Worm (Caenorhabditis elegans) whole organism, mixed stage, embryonic: ENCODE results near the gene srh-69.
"Not testable (repeated sequence)": the region's sequence is repeated elsewhere in the genome, so short reads cannot be mapped to it uniquely, and the experiment has no call there.

Experiments
- M03D4.4 ChIP-seq: sonication (generic microtip); optimal IDR thresholded peaks from 2 replicates; lab custom pipeline; 2017; ENCODE audit warnings: mild to moderate bottlenecking, missing genetic modification characterization, missing compliant biosample characterization
- bed-3 ChIP-seq: fragments of 200-800 bp; sonication (Bioruptor generic); optimal IDR thresholded peaks from 3 replicates; lab custom pipeline; 2018; ENCODE audit warnings: mild to moderate bottlenecking, missing genetic modification characterization, moderate library complexity, missing compliant biosample characterization
- blmp-1 ChIP-seq: fragments of 150-350 bp; optimal IDR thresholded peaks from 2 replicates; lab custom pipeline; 2014; ENCODE audit warnings: missing biosample characterization, missing genetic modification characterization
- ceh-39 ChIP-seq: fragments of 150-350 bp; optimal IDR thresholded peaks from 2 replicates; lab custom pipeline; 2014; ENCODE audit warnings: missing biosample characterization, missing genetic modification characterization
- ceh-43 ChIP-seq: fragments of 200-800 bp; sonication (Bioruptor generic); optimal IDR thresholded peaks from 2 replicates; lab custom pipeline; 2018; ENCODE audit warnings: mild to moderate bottlenecking, missing genetic modification characterization, moderate library complexity, missing compliant biosample characterization
- ceh-83 ChIP-seq: fragments of 200-800 bp; sonication (Bioruptor generic); optimal IDR thresholded peaks from 2 replicates; lab custom pipeline; 2018; ENCODE audit warnings: mild to moderate bottlenecking, missing genetic modification characterization, missing compliant biosample characterization
- ces-1 ChIP-seq: fragments of 150-350 bp; optimal IDR thresholded peaks from 2 replicates; lab custom pipeline; 2014; ENCODE audit warnings: missing biosample characterization, missing genetic modification reagents, missing genetic modification characterization
- cnd-1 ChIP-seq: fragments of 200-800 bp; sonication (Bioruptor generic); optimal IDR thresholded peaks from 2 replicates; lab custom pipeline; 2018; ENCODE audit warnings: mild to moderate bottlenecking, missing genetic modification characterization, missing compliant biosample characterization
- drap-1 ChIP-seq: fragments of 200-800 bp; sonication (Bioruptor generic); optimal IDR thresholded peaks from 3 replicates; lab custom pipeline; 2018; ENCODE audit warnings: mild to moderate bottlenecking, missing genetic modification characterization, missing compliant biosample characterization
- elt-1 ChIP-seq: sonication (generic microtip); optimal IDR thresholded peaks from 2 replicates; lab custom pipeline; 2017; ENCODE audit warnings: missing genetic modification characterization, mild to moderate bottlenecking, missing compliant biosample characterization, antibody characterized with exemption, moderate library complexity, borderline replicate concordance; ENCODE audit not compliant: insufficient read depth
- flh-1 ChIP-seq: fragments of 200-800 bp; sonication (Bioruptor generic); optimal IDR thresholded peaks from 2 replicates; lab custom pipeline; 2018; ENCODE audit warnings: mild to moderate bottlenecking, missing genetic modification characterization, moderate library complexity, missing compliant biosample characterization
- ham-2 ChIP-seq: fragments of 200-800 bp; sonication (Bioruptor generic); optimal IDR thresholded peaks from 2 replicates; lab custom pipeline; 2018; ENCODE audit warnings: mild to moderate bottlenecking, missing genetic modification characterization, missing compliant biosample characterization
- hlh-1 ChIP-seq: fragments of 150-350 bp; optimal IDR thresholded peaks from 2 replicates; lab custom pipeline; 2014; ENCODE audit warnings: missing biosample characterization, missing genetic modification reagents, missing genetic modification characterization
- lin-13 ChIP-seq: fragments of 150-350 bp; optimal IDR thresholded peaks from 2 replicates; lab custom pipeline; 2014; ENCODE audit warnings: missing biosample characterization, missing genetic modification characterization
- lin-32 ChIP-seq: fragments of 200-800 bp; sonication (Bioruptor generic); optimal IDR thresholded peaks from 2 replicates; lab custom pipeline; 2018; ENCODE audit warnings: mild to moderate bottlenecking, missing genetic modification characterization, missing compliant biosample characterization
- lsy-2 ChIP-seq: fragments of 150-350 bp; optimal IDR thresholded peaks from 2 replicates; lab custom pipeline; 2014; ENCODE audit warnings: missing biosample characterization, missing genetic modification characterization
- mab-5 ChIP-seq: fragments of 150-350 bp; optimal IDR thresholded peaks from 2 replicates; lab custom pipeline; 2014; ENCODE audit warnings: missing biosample characterization, missing genetic modification characterization
- mep-1 ChIP-seq: fragments of 150-350 bp; optimal IDR thresholded peaks from 2 replicates; lab custom pipeline; 2017; ENCODE audit warnings: missing biosample characterization, missing genetic modification reagents, missing genetic modification characterization, inconsistent platforms
- mls-2 ChIP-seq: sonication (generic microtip); optimal IDR thresholded peaks from 2 replicates; lab custom pipeline; 2016; ENCODE audit warnings: mild to moderate bottlenecking, missing genetic modification characterization, moderate library complexity, missing compliant biosample characterization
- nhr-12 ChIP-seq: fragments of 150-350 bp; optimal IDR thresholded peaks from 2 replicates; lab custom pipeline; 2014; ENCODE audit warnings: missing biosample characterization, missing genetic modification characterization
- nhr-2 ChIP-seq: fragments of 150-350 bp; optimal IDR thresholded peaks from 2 replicates; lab custom pipeline; 2014; ENCODE audit warnings: missing biosample characterization, missing genetic modification characterization
- nhr-237 ChIP-seq: fragments of 150-350 bp; optimal IDR thresholded peaks from 2 replicates; lab custom pipeline; 2014; ENCODE audit warnings: missing biosample characterization, missing genetic modification characterization
- nhr-28 ChIP-seq: fragments of 150-350 bp; optimal IDR thresholded peaks from 2 replicates; lab custom pipeline; 2014; ENCODE audit warnings: missing biosample characterization, missing genetic modification characterization
- nhr-76 ChIP-seq: sonication (generic microtip); optimal IDR thresholded peaks from 2 replicates; lab custom pipeline; 2017; ENCODE audit warnings: missing biosample characterization, missing genetic modification characterization
- pha-4 ChIP-seq: fragments of 150-350 bp; optimal IDR thresholded peaks from 2 replicates; lab custom pipeline; 2018; ENCODE audit warnings: missing biosample characterization, missing genetic modification reagents, missing genetic modification characterization
- snpc-4 ChIP-seq: fragments of 150-350 bp; optimal IDR thresholded peaks from 2 replicates; lab custom pipeline; 2014; ENCODE audit warnings: missing biosample characterization, missing genetic modification characterization
- sptf-1 ChIP-seq: sonication (generic microtip); optimal IDR thresholded peaks from 2 replicates; lab custom pipeline; 2017; ENCODE audit warnings: mild to moderate bottlenecking, missing genetic modification characterization, moderate library complexity, missing compliant biosample characterization
- tbx-8 ChIP-seq: fragments of 200-800 bp; sonication (Bioruptor generic); optimal IDR thresholded peaks from 2 replicates; lab custom pipeline; 2018; ENCODE audit warnings: mild to moderate bottlenecking, missing genetic modification characterization, moderate library complexity, missing compliant biosample characterization
- unc-120 ChIP-seq: sonication (generic microtip); optimal IDR thresholded peaks from 2 replicates; lab custom pipeline; 2017; ENCODE audit warnings: missing genetic modification characterization, missing compliant biosample characterization; ENCODE audit not compliant: poor library complexity, severe bottlenecking
- unc-39 ChIP-seq: fragments of 150-350 bp; optimal IDR thresholded peaks from 2 replicates; lab custom pipeline; 2014; ENCODE audit warnings: missing biosample characterization, missing genetic modification characterization
- zip-8 ChIP-seq: fragments of 150-350 bp; optimal IDR thresholded peaks from 2 replicates; lab custom pipeline; 2014; ENCODE audit warnings: missing biosample characterization, missing genetic modification characterization
- ztf-11 ChIP-seq: fragments of 150-350 bp; optimal IDR thresholded peaks from 2 replicates; lab custom pipeline; 2014; ENCODE audit warnings: missing biosample characterization, missing genetic modification characterization

srh-69 gene

DNA sequence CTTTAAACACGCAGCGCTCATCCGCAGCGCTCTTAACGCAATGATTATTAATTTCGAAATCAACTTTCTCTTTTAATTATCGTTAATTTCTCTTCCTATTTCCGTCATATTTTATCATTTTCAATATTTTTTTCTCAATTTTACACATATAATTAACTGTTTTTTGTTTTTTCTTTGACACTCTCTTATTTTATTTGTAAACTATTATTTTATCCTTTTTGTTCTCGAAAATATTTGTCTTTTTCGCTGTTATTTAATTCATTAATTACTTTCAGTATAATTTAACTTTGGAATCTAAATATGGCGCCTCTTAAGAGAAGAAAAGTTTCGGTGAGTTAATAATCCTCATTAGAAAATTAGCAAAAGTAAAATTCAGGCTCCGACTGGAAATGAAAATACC, 21.7 kb upstream of the srh-69 start, which contains the start of gene F49C5.3:
TSS of gene F49C5.3 (plus strand) at position 301 of the 400 bp plus-strand sequence.
- TF ChIP-seq sptf-1 (tag; lab: Kevin White, UChicago); lsy-2; cnd-1: not testable (repeated sequence)

- no peak for TF ChIP-seq unc-120
- TF ChIP-seq lin-13 = no peak
- no peak for TF ChIP-seq mls-2 (tag; lab: Kevin White, UChicago)
- TF ChIP-seq cnd-1 = no peak
- TF ChIP-seq M03D4.4 = no peak
- no peak for TF ChIP-seq blmp-1 (tag; lab: Kevin White, UChicago)
- TF ChIP-seq drap-1 (GFP tag; lab: Kevin White, UChicago) = no peak
- no peak for TF ChIP-seq elt-1 (tag; lab: Kevin White, UChicago)
- no peak for TF ChIP-seq nhr-237 (tag; lab: Kevin White, UChicago)
- TF ChIP-seq zip-8 = no peak
- no peak for TF ChIP-seq ceh-43 (GFP tag; lab: Kevin White, UChicago)
- TF ChIP-seq, all 35 proteins: peak for 0
Observed at ce11 chrII:12535297-12535803, 20.8 kb upstream of the srh-69 start, which contains the start of gene nimk-1. Gene nimk-1 (plus strand): TSS chrII:12535753.

- TF ChIP-seq hlh-1 (tag; lab: Kevin White, UChicago) (no peak), elt-1 (tag; lab: Kevin White, UChicago) (no peak), M03D4.4 (no peak), mep-1 (no peak), nhr-2 (tag; lab: Kevin White, UChicago) (no peak), ces-1 (GFP tag; lab: Kevin White, UChicago) (no peak), nhr-237 (tag; lab: Kevin White, UChicago) (no peak), unc-120 (no peak), lin-32 (GFP tag; lab: Kevin White, UChicago) (no peak), blmp-1 (tag; lab: Kevin White, UChicago) (no peak), bed-3 (no peak), drap-1 (GFP tag; lab: Kevin White, UChicago) (no peak), pha-4 (tag; lab: Kevin White, UChicago) (no peak), mab-5 (tag; lab: Kevin White, UChicago) (no peak), tbx-8 (no peak), nhr-76 (no peak), ztf-11 (no peak), lin-13 (no peak), unc-39 (no peak)
Observed at ce11 chrII:12530958-12531357, 16.4 kb upstream of the srh-69 start, which contains the start of gene srx-120. Gene srx-120 (plus strand): TSS chrII:12531258.

- no peak for TF ChIP-seq flh-1 (GFP tag; lab: Kevin White, UChicago)
- TF ChIP-seq nhr-12 (tag; lab: Kevin White, UChicago) = no peak
- no peak for TF ChIP-seq unc-39
- TF ChIP-seq M03D4.4 = no peak
- TF ChIP-seq lin-32 (GFP tag; lab: Kevin White, UChicago) = no peak
- TF ChIP-seq cnd-1 = no peak
- no peak for TF ChIP-seq lsy-2
- no peak for TF ChIP-seq ceh-83 (GFP tag; lab: Kevin White, UChicago)
- TF ChIP-seq pha-4 (tag; lab: Kevin White, UChicago) = no peak
- TF ChIP-seq blmp-1 (tag; lab: Kevin White, UChicago) = no peak
- TF ChIP-seq nhr-28 (tag; lab: Kevin White, UChicago) = no peak
- no peak for TF ChIP-seq ham-2 (GFP tag; lab: Kevin White, UChicago)
- no peak for TF ChIP-seq lin-13
- TF ChIP-seq bed-3 = no peak
- no peak for TF ChIP-seq sptf-1 (tag; lab: Kevin White, UChicago)
- no peak for TF ChIP-seq zip-8
- no peak for TF ChIP-seq mls-2 (tag; lab: Kevin White, UChicago)
- no peak for TF ChIP-seq tbx-8
- no peak for TF ChIP-seq snpc-4 (tag; lab: Kevin White, UChicago)
- no peak for TF ChIP-seq nhr-237 (tag; lab: Kevin White, UChicago)
Observed at ce11 chrII:12527947-12528346, 13.4 kb upstream of the srh-69 start, which contains the start of gene srx-119. Gene srx-119 (plus strand): TSS chrII:12528247.

DNA sequence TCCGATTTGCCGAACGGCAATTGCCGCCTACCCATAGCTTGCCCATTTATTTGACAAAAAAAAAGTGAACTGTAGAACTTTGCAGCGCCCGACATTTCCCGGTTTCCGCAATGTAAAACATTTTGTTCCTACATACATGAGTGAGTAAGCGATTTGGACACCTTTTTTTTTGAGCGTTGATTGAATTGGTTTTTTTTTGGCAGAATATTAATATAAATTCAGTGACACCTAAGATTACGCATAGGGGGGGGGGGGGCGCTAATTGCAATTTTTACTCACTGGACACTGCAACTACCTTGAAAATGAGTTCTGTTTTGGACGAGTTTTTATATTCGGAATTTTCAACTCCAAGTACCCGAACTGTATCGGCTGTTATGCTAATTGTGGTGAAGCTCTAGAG, 11.0 kb upstream of the srh-69 start, which contains the start of gene srx-118:
TSS of gene srx-118 (plus strand) at position 301 of the 400 bp plus-strand sequence.
- TF ChIP-seq nhr-2 (tag; lab: Kevin White, UChicago) (no peak), ceh-83 (GFP tag; lab: Kevin White, UChicago) (no peak), lsy-2 (no peak), hlh-1 (tag; lab: Kevin White, UChicago) (no peak), bed-3 (no peak), sptf-1 (tag; lab: Kevin White, UChicago) (no peak), nhr-76 (no peak), ceh-39 (no peak), tbx-8 (no peak), nhr-237 (tag; lab: Kevin White, UChicago) (no peak), lin-13 (no peak), elt-1 (tag; lab: Kevin White, UChicago) (no peak)
